Fruit fly (Drosophila melanogaster): ENCODE data around the gene CG34162.

CG34162 gene

DNA sequence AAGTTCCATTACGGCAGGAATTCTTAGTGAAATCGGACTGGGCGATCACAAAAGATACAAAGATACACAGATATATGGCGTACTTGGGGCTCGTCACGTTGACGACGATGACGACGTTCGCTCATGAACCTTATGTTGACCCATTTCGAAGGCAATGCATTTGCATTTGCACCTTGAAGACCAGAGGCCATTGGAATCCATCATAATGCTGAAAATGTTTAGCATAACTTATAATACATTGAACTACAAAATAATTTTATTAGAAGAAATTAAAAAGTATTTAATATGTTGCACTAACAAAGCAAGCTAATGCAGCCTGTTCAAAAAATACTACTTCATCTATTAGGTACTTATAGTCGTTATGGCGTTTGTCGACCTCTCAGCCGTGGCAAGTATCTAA is at the start of gene CG34162:
Gene CG34162, plus strand, starts transcription at position 301 of the 400 bp plus-strand sequence.
- TF ChIP-seq CG17801 (GFP tag; optimal IDR thresholded peaks at IDR 0.05; ENCODE audit: partially characterized antibody), result no peak

DNA sequence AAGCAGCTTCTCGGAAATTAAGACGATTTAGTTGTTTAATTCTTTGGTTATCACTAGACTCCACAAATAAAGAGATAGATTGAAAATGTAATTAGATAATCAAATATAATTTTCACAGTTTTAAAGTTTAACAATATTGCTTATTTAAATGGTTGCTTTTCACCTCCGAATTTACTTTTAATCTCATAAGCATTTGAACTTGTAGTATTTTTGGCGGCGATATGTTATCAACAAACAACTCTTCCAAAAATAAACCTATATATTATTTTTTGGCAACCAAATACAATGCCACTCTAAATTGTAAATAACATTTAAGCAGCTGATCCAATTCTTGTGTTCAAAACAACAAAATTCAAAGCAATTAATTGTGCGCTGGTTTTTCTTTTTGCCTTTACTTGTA is 47.2 kb upstream of the CG34162 start, which contains the start of the genes CG43355 and sala:
Gene CG43355, plus strand, starts transcription at position 301 of the 400 bp plus-strand sequence.
Gene sala, plus strand, starts transcription at position 301 of the 400 bp plus-strand sequence.
- no peak for TF ChIP-seq CG17801 (GFP tag; optimal IDR thresholded peaks at IDR 0.05; ENCODE audit: partially characterized antibody)

DNA sequence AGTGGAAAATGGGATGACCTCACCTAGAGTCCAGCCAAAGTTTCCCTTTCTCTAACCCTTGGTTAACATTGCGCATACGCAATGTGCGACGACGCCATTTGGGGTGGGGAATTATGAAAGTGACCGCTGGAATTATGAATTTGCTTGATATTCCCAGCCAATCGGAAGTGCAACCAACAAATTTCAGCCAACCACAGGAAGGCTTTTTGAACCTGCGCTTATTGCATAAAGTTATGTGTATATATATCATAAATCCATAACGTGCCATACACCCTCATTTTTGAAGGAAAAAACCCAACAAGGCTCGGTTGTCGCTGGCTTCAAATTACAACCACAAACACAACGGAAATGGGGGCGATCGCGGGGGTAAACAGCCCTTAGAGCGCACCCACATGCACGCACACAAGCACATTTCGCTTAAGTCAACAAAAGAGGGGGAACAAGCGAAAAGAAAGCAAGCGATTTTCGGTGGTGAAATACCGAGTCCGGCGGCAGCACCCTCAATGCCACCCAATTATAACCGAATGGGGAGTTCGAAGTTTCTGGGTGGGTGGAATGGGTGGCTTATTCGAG is 43.1 kb upstream of the CG34162 start:
- no peak for TF ChIP-seq CG17801 (GFP tag; optimal IDR thresholded peaks at IDR 0.05; ENCODE audit: partially characterized antibody)

dm6 chr2L:11493933-11494332 is 37.7 kb upstream of the CG34162 start:
- no peak for TF ChIP-seq CG17801 (GFP tag; optimal IDR thresholded peaks at IDR 0.05; ENCODE audit: partially characterized antibody)

- TF ChIP-seq CG17801 (GFP tag; optimal IDR thresholded peaks at IDR 0.05; ENCODE audit: partially characterized antibody), result no peak
Observed at dm6 chr2L:11498839-11499238, 32.8 kb upstream of the CG34162 start, which contains the start of gene Cog8. Gene Cog8, minus strand, starts transcription at chr2L:11498948.

dm6 chr2L:11500649-11501048 is 31.0 kb upstream of the CG34162 start:
- TF ChIP-seq CG17801 (GFP tag; optimal IDR thresholded peaks at IDR 0.05; ENCODE audit: partially characterized antibody), result no peak

DNA sequence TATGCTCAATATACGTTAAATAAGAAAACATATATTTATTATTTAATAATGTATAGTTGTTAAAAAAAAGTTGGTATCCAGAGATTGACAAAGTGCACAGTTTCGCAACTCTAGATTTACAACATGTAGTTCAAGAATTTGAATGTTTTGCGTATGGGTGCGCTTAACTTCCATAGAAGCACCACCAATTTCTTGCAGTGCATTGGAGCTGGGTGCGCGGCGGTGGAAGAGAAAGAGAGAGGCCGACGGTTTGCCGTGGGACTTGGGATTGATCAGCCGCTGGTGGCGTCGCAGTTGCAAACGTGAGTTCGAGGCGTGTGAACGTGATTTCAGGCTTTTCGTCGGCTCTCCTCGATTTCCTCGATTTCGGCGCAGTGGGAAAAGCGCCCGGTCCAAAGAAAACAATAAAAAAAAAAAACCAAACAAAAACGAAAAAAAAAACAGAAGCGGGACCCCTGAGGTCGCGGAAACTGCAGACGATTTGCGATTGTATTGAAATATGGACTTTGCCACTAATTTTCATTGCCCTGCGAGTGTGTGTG is 30.1 kb upstream of the CG34162 start, which contains the start of gene spz4:
Gene spz4, plus strand, starts transcription at position 289 of the 542 bp plus-strand sequence.
- no peak for TF ChIP-seq CG17801 (GFP tag; optimal IDR thresholded peaks at IDR 0.05; ENCODE audit: partially characterized antibody)

DNA sequence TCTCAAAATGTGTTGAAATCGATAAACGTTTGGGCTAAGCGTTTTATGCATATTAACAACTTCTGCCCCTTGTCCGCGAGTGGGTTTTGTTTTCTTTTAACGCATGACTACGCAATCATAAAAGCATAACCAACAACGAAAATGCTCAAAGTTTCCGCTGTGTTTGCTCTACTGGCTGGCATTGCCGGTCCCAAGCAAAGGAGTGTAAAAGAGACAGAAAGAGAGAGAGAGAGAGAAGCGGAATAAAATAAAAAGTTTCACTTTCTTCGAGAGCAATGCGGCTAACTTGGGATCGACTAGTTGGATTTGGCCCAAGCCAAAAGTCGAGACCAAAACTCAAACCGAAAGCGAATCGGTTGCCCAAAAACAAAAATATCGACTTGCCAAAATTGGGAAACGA is 28.9 kb upstream of the CG34162 start:
- no peak for TF ChIP-seq CG17801 (GFP tag; optimal IDR thresholded peaks at IDR 0.05; ENCODE audit: partially characterized antibody)

dm6 chr2L:11504896-11505569 is 26.6 kb upstream of the CG34162 start:
- TF ChIP-seq CG17801 (GFP tag; optimal IDR thresholded peaks at IDR 0.05; ENCODE audit: partially characterized antibody), result no peak

DNA sequence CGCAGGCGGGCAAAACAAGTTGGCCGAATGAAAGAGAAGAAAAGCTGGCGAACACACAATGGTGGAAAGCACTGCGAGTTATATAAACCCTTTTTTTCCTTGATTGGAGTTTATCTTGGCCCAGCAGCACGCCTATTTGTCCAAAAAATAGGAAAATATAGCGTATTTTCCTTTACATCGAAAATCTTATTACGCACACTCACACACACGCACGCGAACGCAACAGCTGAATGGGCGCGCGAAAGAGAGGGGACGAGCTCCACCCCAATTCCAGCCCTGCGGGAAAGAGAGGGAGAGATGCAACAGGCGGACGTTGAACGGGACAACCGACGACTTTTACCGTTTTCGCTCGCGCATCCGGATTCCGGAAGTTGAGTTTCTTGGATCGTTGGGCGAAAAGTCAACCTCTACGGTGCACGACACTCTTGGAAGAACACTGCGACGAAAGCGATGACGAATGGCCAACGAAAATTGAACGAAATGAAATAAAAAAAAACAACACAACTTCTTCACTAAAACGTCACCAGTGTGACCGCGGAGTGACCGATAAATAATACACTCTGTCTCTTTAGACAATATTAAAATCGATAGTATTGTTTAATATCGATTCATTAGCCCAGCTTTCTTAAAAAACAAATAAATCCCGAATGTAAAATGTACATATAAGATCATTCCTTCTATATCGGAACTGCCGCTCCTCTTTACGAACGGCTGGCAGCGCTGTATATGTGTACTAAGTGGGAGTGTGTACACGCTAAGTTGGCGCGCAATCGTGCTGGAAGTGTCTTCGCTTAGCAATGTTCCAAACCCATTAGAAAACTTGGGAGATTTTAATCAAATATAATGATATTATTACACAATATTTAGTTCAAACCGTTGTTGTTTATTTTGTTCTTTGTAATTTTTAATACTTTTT is 14.8 kb upstream of the CG34162 start, which contains the start of the genes Dlg5 and CG4970:
Gene Dlg5, minus strand, starts transcription at position 556 of the 916 bp plus-strand sequence.
Gene CG4970, plus strand, starts transcription at position 866 of the 916 bp plus-strand sequence.
- no peak for TF ChIP-seq CG17801 (GFP tag; optimal IDR thresholded peaks at IDR 0.05; ENCODE audit: partially characterized antibody)

DNA sequence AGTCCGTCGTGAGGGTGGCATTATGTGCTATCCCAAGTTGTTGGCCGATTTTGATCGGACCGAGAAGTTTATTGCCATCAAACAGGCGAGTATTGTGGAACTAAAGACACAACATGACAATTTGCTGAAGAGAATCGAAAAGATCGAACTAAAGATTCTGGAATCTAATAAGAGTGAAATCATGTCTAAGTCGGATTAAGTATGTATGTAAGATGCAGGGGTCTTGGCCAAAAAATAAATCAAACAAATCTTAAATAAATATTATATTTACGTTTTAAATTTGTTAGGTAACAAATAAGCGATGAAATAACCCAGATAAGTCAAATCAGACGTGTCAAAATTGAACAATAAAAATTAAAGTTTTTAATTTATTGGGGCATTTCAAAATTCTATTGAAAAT is 12.1 kb upstream of the CG34162 start, which contains the start of gene CG14929:
Gene CG14929, plus strand, starts transcription at position 301 of the 400 bp plus-strand sequence.
- no peak for TF ChIP-seq CG17801 (GFP tag; optimal IDR thresholded peaks at IDR 0.05; ENCODE audit: partially characterized antibody)

dm6 chr2L:11521185-11521584 is 10.4 kb upstream of the CG34162 start, which contains the start of gene CG14930:
Gene CG14930, minus strand, starts transcription at chr2L:11521285.
- TF ChIP-seq CG17801 (GFP tag; optimal IDR thresholded peaks at IDR 0.05; ENCODE audit: partially characterized antibody), result no peak

DNA sequence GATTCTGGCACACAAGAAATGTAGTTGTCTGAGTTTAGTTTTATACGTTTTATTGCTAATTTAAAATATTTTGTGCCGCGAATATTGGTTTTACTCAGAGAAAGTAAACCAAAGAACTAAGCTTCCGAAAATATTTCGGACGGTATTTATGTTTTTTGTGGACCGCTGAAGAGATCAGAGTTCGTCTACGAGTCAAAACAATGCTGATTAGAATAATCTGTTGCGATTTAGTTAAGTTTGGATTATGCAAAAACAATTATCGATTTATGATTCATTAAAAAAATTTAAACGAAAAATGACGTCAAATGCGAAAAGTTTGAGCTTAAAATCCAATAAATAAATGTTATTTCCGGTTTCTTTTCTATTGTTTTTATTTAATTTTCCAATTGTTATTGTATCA is 8.9 kb upstream of the CG34162 start, which contains the start of gene CG43153:
Gene CG43153, minus strand, starts transcription at position 101 of the 400 bp plus-strand sequence.
- TF ChIP-seq CG17801 (GFP tag; optimal IDR thresholded peaks at IDR 0.05; ENCODE audit: partially characterized antibody), result no peak

DNA sequence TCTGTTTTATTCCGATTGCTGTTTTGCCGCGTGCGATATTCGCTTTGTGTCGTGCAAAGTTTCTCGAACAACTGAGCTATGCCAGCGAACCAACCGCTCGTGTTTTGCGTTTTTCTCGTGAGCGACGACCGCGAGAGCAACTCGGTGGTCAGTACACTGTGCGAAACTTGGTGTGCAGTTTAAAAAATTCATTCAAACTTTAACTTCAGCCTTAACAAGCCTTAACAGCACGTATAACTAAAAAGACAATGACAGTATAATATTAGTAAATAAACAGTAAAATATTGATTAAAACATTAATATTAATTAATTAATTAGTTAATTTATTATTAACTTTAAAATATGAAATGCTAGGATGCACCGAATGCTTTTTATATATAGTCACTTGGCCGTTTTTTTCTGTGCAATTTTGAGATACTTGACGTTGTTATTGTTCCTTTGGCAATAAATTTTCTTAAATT is 3.5 kb upstream of the CG34162 start, which contains the start of gene CG31705:
Gene CG31705, minus strand, starts transcription at position 77 of the 461 bp plus-strand sequence.
- peak; percentile 73 for TF ChIP-seq CG17801 (GFP tag; optimal IDR thresholded peaks at IDR 0.05; ENCODE audit: partially characterized antibody)
